Fruit fly (Drosophila melanogaster) whole organism, embryonic: ENCODE data around the gene CG44088.

ENCODE experiments used
- CG31365 ChIP-seq: fragments of 200-800 bp; sonication (Bioruptor generic); optimal IDR thresholded peaks from 2 replicates; lab custom pipeline; 2018; ENCODE audit warnings: missing biosample characterization, mild to moderate bottlenecking, missing genetic modification characterization
- Mrtf ChIP-seq: fragments of 200-800 bp; sonication (Bioruptor generic); IDR thresholded peaks from 3 replicates; pipeline ENCODE4 v1.3.6; 2022; ENCODE audit warnings: missing biosample characterization, missing genetic modification characterization

dm6 chr3R:4731828-4732657 is 42.8 kb downstream of the CG44088 start, which contains the start of gene Nep2:
- TF ChIP-seq Mrtf (GFP tag; lab: Robert Waterston, UW): no peak
- TF ChIP-seq CG31365 (tag; lab: Kevin White, UChicago): no peak
